Fruit fly (Drosophila melanogaster): ENCODE results near the gene CG7369.

CG7369 gene

dm6 chr3L:22717137-22717767 is 24.3 kb upstream of the CG7369 start, which contains the start of the genes ArfGAP3 and CG32452 (continued):
- TF ChIP-seq CG8478 (optimal IDR thresholded peaks at IDR 0.05) (no peak), eyg (GFP tag; optimal IDR thresholded peaks at IDR 0.05) (no peak), NC2α (GFP tag; optimal IDR thresholded peaks at IDR 0.05) (no peak), Ptx1 (GFP tag; IDR thresholded peaks at IDR 0.05) (peak; percentile 80), YL-1 (GFP tag; optimal IDR thresholded peaks at IDR 0.05) (peak; percentile 62), CG9437 (GFP tag; optimal IDR thresholded peaks at IDR 0.05) (peak; percentile 81), Six4 (GFP tag; optimal IDR thresholded peaks at IDR 0.05) (peak; percentile 70), bigmax (GFP tag; optimal IDR thresholded peaks at IDR 0.05) (no peak), trem (tag; optimal IDR thresholded peaks at IDR 0.05) (peak; percentile 76), CG11723 (GFP tag; optimal IDR thresholded peaks at IDR 0.05) (peak; percentile 37), CG15514 (GFP tag; optimal IDR thresholded peaks at IDR 0.05) (peak; percentile 97), Ets65A (GFP tag) (peak; percentile 96), CG1792 (GFP tag; optimal IDR thresholded peaks at IDR 0.05) (peak; percentile 44), lmd (GFP tag; IDR thresholded peaks at IDR 0.05) (peak; percentile 66), CG16813 (GFP tag; IDR thresholded peaks at IDR 0.05; ENCODE audit: partially characterized antibody) (peak; percentile 64), Atf-2 (GFP tag; optimal IDR thresholded peaks at IDR 0.05) (no peak), dmrt11E (tag; optimal IDR thresholded peaks at IDR 0.05) (peak; percentile 67), CG17186 (GFP tag; optimal IDR thresholded peaks at IDR 0.05) (peak; percentile 100), CG10462 (GFP tag; optimal IDR thresholded peaks at IDR 0.05) (peak; percentile 61), CG3163 (GFP tag; optimal IDR thresholded peaks at IDR 0.05) (peak; percentile 20), CG3407 (GFP tag; optimal IDR thresholded peaks at IDR 0.05) (peak; percentile 45), sens (GFP tag) (peak; percentile 93), CG6683 (GFP tag; optimal IDR thresholded peaks at IDR 0.05) (peak; percentile 51), Hand (GFP tag; optimal IDR thresholded peaks at IDR 0.05) (no peak), Ssrp (tag; optimal IDR thresholded peaks at IDR 0.05) (peak; percentile 63), hb (GFP tag; IDR thresholded peaks at IDR 0.05; ENCODE audit: partially characterized antibody) (no peak), sob (GFP tag; IDR thresholded peaks at IDR 0.05) (peak; percentile 73), CG17328 (GFP tag; IDR thresholded peaks at IDR 0.05) (peak; percentile 72), Kr (GFP tag; optimal IDR thresholded peaks at IDR 0.05) (no peak), sug (tag; optimal IDR thresholded peaks at IDR 0.05) (peak; percentile 73), Neu2 (GFP tag; optimal IDR thresholded peaks at IDR 0.05; ENCODE audit: borderline replicate concordance) (no peak), gfzf (GFP tag; optimal IDR thresholded peaks at IDR 0.05) (peak; percentile 23), CG13296 (GFP tag; optimal IDR thresholded peaks at IDR 0.05) (peak; percentile 68), Rfx (GFP tag; IDR thresholded peaks at IDR 0.05) (peak; percentile 86), onecut (GFP tag; IDR thresholded peaks at IDR 0.05) (peak; percentile 50), Drgx (GFP tag; IDR thresholded peaks at IDR 0.05) (peak; percentile 59), pan (optimal IDR thresholded peaks at IDR 0.05) (no peak), pan (GFP tag; optimal IDR thresholded peaks at IDR 0.05 in 1 of 2, IDR thresholded peaks at IDR 0.05 in 1 of 2) (peak in 1 of 2 experiments; percentile 79), CG12391 (tag; optimal IDR thresholded peaks at IDR 0.05) (peak; percentile 87), crc (GFP tag; optimal IDR thresholded peaks at IDR 0.05) (peak; percentile 26), nerfin-1 (tag; optimal IDR thresholded peaks at IDR 0.05) (peak; percentile 75), NFAT (GFP tag; IDR thresholded peaks at IDR 0.05) (peak; percentile 72), fd96Cb (tag; optimal IDR thresholded peaks at IDR 0.05) (peak; percentile 64), CG10267 (tag; optimal IDR thresholded peaks at IDR 0.05) (peak; percentile 91), CG4707 (GFP tag; optimal IDR thresholded peaks at IDR 0.05) (no peak), Adf1 (GFP tag; IDR thresholded peaks at IDR 0.05) (peak; percentile 31; the same call in 1 of the 2 replicates), CG10431 (GFP tag; optimal IDR thresholded peaks at IDR 0.05) (no peak), Jarid2 (GFP tag; optimal IDR thresholded peaks at IDR 0.05) (peak; percentile 30), zf30C (GFP tag; optimal IDR thresholded peaks at IDR 0.05) (no peak), D (optimal IDR thresholded peaks at IDR 0.05) (no peak), D (GFP tag; optimal IDR thresholded peaks at IDR 0.05) (peak; percentile 40)

All from whole organism, embryonic.